Worm (Caenorhabditis elegans) whole organism, late embryonic: ENCODE data around the gene F26F2.3.

Source experiments
- C38D4.7 ChIP-seq: fragments of 200-800 bp; sonication (Bioruptor generic); optimal IDR thresholded peaks from 2 replicates; lab custom pipeline; 2018; ENCODE audit warnings: mild to moderate bottlenecking, missing genetic modification characterization, moderate library complexity, missing compliant biosample characterization
- K02D7.2 ChIP-seq: sonication (generic microtip); optimal IDR thresholded peaks from 2 replicates; lab custom pipeline; 2017; ENCODE audit warnings: mild to moderate bottlenecking, missing genetic modification characterization, missing compliant biosample characterization
- T23F11.4 ChIP-seq: fragments of 200-800 bp; sonication (Bioruptor generic); optimal IDR thresholded peaks from 2 replicates; lab custom pipeline; 2018; ENCODE audit warnings: mild to moderate bottlenecking, missing genetic modification characterization, missing compliant biosample characterization
- Y22D7AL.16 ChIP-seq: sonication (generic microtip); optimal IDR thresholded peaks from 2 replicates; lab custom pipeline; 2016; ENCODE audit warnings: missing genetic modification characterization, missing compliant biosample characterization
- ama-1 ChIP-seq: fragments of 150-350 bp; optimal IDR thresholded peaks from 2 replicates; lab custom pipeline; 2014
- ceh-18 ChIP-seq: sonication (generic microtip); optimal IDR thresholded peaks from 2 replicates; lab custom pipeline; 2016; ENCODE audit warnings: missing genetic modification characterization, missing compliant biosample characterization
- ceh-19 ChIP-seq: fragments of 200-800 bp; sonication (Bioruptor generic); optimal IDR thresholded peaks from 2 replicates; lab custom pipeline; 2018; ENCODE audit warnings: mild to moderate bottlenecking, missing genetic modification characterization, missing compliant biosample characterization
- ceh-31 ChIP-seq: sonication (generic microtip); optimal IDR thresholded peaks from 2 replicates; lab custom pipeline; 2016; ENCODE audit warnings: missing genetic modification characterization, missing compliant biosample characterization
- ceh-45 ChIP-seq: fragments of 200-800 bp; sonication (Bioruptor generic); IDR thresholded peaks from 2 replicates; pipeline ENCODE4 v1.3.6; 2022; ENCODE audit warnings: missing genetic modification reagents, missing genetic modification characterization, missing compliant biosample characterization
- ceh-6 ChIP-seq: fragments of 200-800 bp; sonication (Bioruptor generic); optimal IDR thresholded peaks from 2 replicates; lab custom pipeline; 2018; ENCODE audit warnings: mild to moderate bottlenecking, missing genetic modification characterization, missing compliant biosample characterization
- che-1 ChIP-seq: sonication (generic microtip); optimal IDR thresholded peaks from 2 replicates; lab custom pipeline; 2016; ENCODE audit warnings: mild to moderate bottlenecking, missing genetic modification characterization, missing compliant biosample characterization
- dmd-4 ChIP-seq: sonication (generic microtip); optimal IDR thresholded peaks from 2 replicates; lab custom pipeline; 2016; ENCODE audit warnings: borderline replicate concordance, missing genetic modification characterization, missing compliant biosample characterization
- dve-1 ChIP-seq: sonication (generic microtip); optimal IDR thresholded peaks from 2 replicates; lab custom pipeline; 2017; ENCODE audit warnings: antibody characterized with exemption, mild to moderate bottlenecking, missing genetic modification characterization, missing compliant biosample characterization
- elt-2 ChIP-seq: sonication (generic microtip); optimal IDR thresholded peaks from 2 replicates; lab custom pipeline; 2016; ENCODE audit warnings: missing genetic modification reagents, missing genetic modification characterization, missing compliant biosample characterization
- ets-4 ChIP-seq: sonication (generic microtip); optimal IDR thresholded peaks from 2 replicates; lab custom pipeline; 2016; ENCODE audit warnings: missing genetic modification characterization, missing compliant biosample characterization
- eyg-1 ChIP-seq: sonication (generic microtip); optimal IDR thresholded peaks from 2 replicates; lab custom pipeline; 2016; ENCODE audit warnings: missing genotype, missing genetic modification characterization, missing compliant biosample characterization
- fax-1 ChIP-seq: sonication (generic microtip); optimal IDR thresholded peaks from 2 replicates; lab custom pipeline; 2016; ENCODE audit warnings: missing genotype, missing genetic modification characterization, missing compliant biosample characterization
- fkh-10 ChIP-seq: fragments of 150-350 bp; optimal IDR thresholded peaks from 2 replicates; lab custom pipeline; 2014; ENCODE audit warnings: missing biosample characterization, missing genetic modification reagents, missing genetic modification characterization
- fkh-6 ChIP-seq: sonication (generic microtip); optimal IDR thresholded peaks from 2 replicates; lab custom pipeline; 2016; ENCODE audit warnings: missing genetic modification characterization, missing compliant biosample characterization
- hlh-13 ChIP-seq: fragments of 200-800 bp; sonication (Bioruptor generic); optimal IDR thresholded peaks from 2 replicates; lab custom pipeline; 2018; ENCODE audit warnings: mild to moderate bottlenecking, missing genetic modification characterization, missing compliant biosample characterization
- hlh-15 ChIP-seq: sonication (generic microtip); optimal IDR thresholded peaks from 2 replicates; lab custom pipeline; 2016; ENCODE audit warnings: missing genetic modification characterization, missing compliant biosample characterization
- hlh-6 ChIP-seq: sonication (generic microtip); optimal IDR thresholded peaks from 2 replicates; lab custom pipeline; 2016; ENCODE audit warnings: missing genotype, missing genetic modification characterization, missing compliant biosample characterization
- hlh-8 ChIP-seq: sonication (generic microtip); optimal IDR thresholded peaks from 2 replicates; lab custom pipeline; 2016; ENCODE audit warnings: missing genotype, missing genetic modification characterization, missing compliant biosample characterization
- lim-6 ChIP-seq: sonication (generic microtip); optimal IDR thresholded peaks from 2 replicates; lab custom pipeline; 2016; ENCODE audit warnings: missing genetic modification characterization, missing compliant biosample characterization
- lin-11 ChIP-seq: fragments of 200-800 bp; sonication (Bioruptor generic); optimal IDR thresholded peaks from 2 replicates; lab custom pipeline; 2018; ENCODE audit warnings: mild to moderate bottlenecking, missing genetic modification characterization, missing compliant biosample characterization
- mec-3 ChIP-seq: sonication (generic microtip); optimal IDR thresholded peaks from 2 replicates; lab custom pipeline; 2016; ENCODE audit warnings: borderline replicate concordance, missing genetic modification characterization, missing compliant biosample characterization
- nhr-11 ChIP-seq: fragments of 150-350 bp; optimal IDR thresholded peaks from 2 replicates; lab custom pipeline; 2014; ENCODE audit warnings: missing biosample characterization, missing genetic modification characterization
- nhr-232 ChIP-seq: sonication (generic microtip); optimal IDR thresholded peaks from 2 replicates; lab custom pipeline; 2016; ENCODE audit warnings: missing genetic modification characterization, missing compliant biosample characterization
- odd-2 ChIP-seq: sonication (generic microtip); optimal IDR thresholded peaks from 2 replicates; lab custom pipeline; 2017; ENCODE audit warnings: antibody characterized with exemption, mild to moderate bottlenecking, missing genetic modification characterization, missing compliant biosample characterization
- pat-9 ChIP-seq: fragments of 200-800 bp; sonication (Bioruptor generic); optimal IDR thresholded peaks from 2 replicates; lab custom pipeline; 2018; ENCODE audit warnings: mild to moderate bottlenecking, missing genetic modification characterization, moderate library complexity, missing compliant biosample characterization
- pha-2 ChIP-seq: sonication (generic microtip); optimal IDR thresholded peaks from 2 replicates; lab custom pipeline; 2017; ENCODE audit warnings: mild to moderate bottlenecking, missing genetic modification characterization, missing compliant biosample characterization
- pha-4 ChIP-seq: fragments of 150-350 bp; optimal IDR thresholded peaks from 2 replicates; lab custom pipeline; 2018; ENCODE audit warnings: missing biosample characterization, missing genetic modification reagents, missing genetic modification characterization
- ref-2 ChIP-seq: sonication (generic microtip); optimal IDR thresholded peaks from 2 replicates; lab custom pipeline; 2016; ENCODE audit warnings: missing genetic modification characterization, missing compliant biosample characterization
- rnt-1 ChIP-seq: sonication (generic microtip); optimal IDR thresholded peaks from 2 replicates; lab custom pipeline; 2016; ENCODE audit warnings: missing genetic modification characterization, missing compliant biosample characterization
- sdc-2 ChIP-seq: sonication (generic microtip); optimal IDR thresholded peaks from 2 replicates; lab custom pipeline; 2016; ENCODE audit warnings: missing genotype, missing genetic modification characterization, missing compliant biosample characterization
- sox-2 ChIP-seq: fragments of 200-800 bp; sonication (Bioruptor generic); IDR thresholded peaks from 2 replicates; pipeline ENCODE4 v1.3.6; 2022; ENCODE audit warnings: missing genetic modification reagents, missing genetic modification characterization, missing compliant biosample characterization
- sox-4 ChIP-seq: sonication (generic microtip); optimal IDR thresholded peaks from 2 replicates; lab custom pipeline; 2017; ENCODE audit warnings: mild to moderate bottlenecking, missing genetic modification characterization, inconsistent platforms, missing compliant biosample characterization
- tbx-7 ChIP-seq: sonication (generic microtip); optimal IDR thresholded peaks from 2 replicates; lab custom pipeline; 2016; ENCODE audit warnings: missing genotype, missing genetic modification characterization, missing compliant biosample characterization
- ttx-3 ChIP-seq: sonication (generic microtip); optimal IDR thresholded peaks from 2 replicates; lab custom pipeline; 2016; ENCODE audit warnings: missing genetic modification reagents, missing genetic modification characterization, missing compliant biosample characterization
- unc-42 ChIP-seq: sonication (generic microtip); optimal IDR thresholded peaks from 2 replicates; lab custom pipeline; 2016; ENCODE audit warnings: missing genotype, missing genetic modification characterization, missing compliant biosample characterization
- unc-86 ChIP-seq: sonication (generic microtip); optimal IDR thresholded peaks from 2 replicates; lab custom pipeline; 2016; ENCODE audit warnings: missing genetic modification characterization, missing compliant biosample characterization
- ztf-16 ChIP-seq: sonication (generic microtip); optimal IDR thresholded peaks from 2 replicates; lab custom pipeline; 2017; ENCODE audit warnings: missing genetic modification characterization, missing compliant biosample characterization

F26F2.3 gene

DNA sequence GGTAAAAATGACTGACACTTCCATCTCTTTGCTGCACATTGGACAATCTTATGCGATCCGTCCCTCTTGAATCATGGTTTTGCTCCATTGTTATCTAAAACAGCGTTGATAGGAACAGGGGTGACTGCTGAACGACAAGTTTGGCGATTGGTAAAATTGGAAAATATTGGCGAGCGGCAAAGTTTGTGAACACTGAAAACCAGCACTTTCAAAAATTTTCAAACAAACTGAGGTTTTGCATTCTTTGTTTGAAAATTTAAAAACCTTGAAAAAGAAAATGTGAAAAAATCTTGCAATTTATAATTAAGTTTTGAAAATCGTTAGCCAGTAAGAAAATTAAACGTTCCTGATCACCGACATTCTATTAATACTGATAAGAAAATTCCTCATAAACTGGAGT, at the start of gene F26F2.3:
Gene F26F2.3 (minus strand): TSS at position 101 of the 400 bp plus-strand sequence.
- no peak for TF ChIP-seq hlh-15 (tag; lab: Kevin White, UChicago)
- TF ChIP-seq hlh-13 (GFP tag; lab: Kevin White, UChicago): no peak
- TF ChIP-seq nhr-11: no peak
- TF ChIP-seq rnt-1 (tag; lab: Kevin White, UChicago): no peak
- TF ChIP-seq Y22D7AL.16 (tag; lab: Kevin White, UChicago): no peak
- TF ChIP-seq fax-1: no peak
- no peak for TF ChIP-seq ceh-45 (GFP tag; lab: Robert Waterston, UW)
- no peak for TF ChIP-seq ama-1 (lab: Kevin White, UChicago)
- no peak for TF ChIP-seq K02D7.2
- no peak for TF ChIP-seq ceh-31 (tag; lab: Kevin White, UChicago)
- TF ChIP-seq pat-9: no peak
- no peak for TF ChIP-seq odd-2 (tag; lab: Kevin White, UChicago)
- TF ChIP-seq ttx-3 (tag; lab: Kevin White, UChicago): no peak
- no peak for TF ChIP-seq unc-86 (tag; lab: Kevin White, UChicago)
- TF ChIP-seq dve-1: no peak
- no peak for TF ChIP-seq fkh-10 (GFP tag; lab: Kevin White, UChicago)
- no peak for TF ChIP-seq hlh-8 (tag; lab: Kevin White, UChicago)
- no peak for TF ChIP-seq ets-4 (tag; lab: Kevin White, UChicago)
- no peak for TF ChIP-seq fkh-6
- TF ChIP-seq ceh-6 (GFP tag; lab: Kevin White, UChicago): no peak

DNA sequence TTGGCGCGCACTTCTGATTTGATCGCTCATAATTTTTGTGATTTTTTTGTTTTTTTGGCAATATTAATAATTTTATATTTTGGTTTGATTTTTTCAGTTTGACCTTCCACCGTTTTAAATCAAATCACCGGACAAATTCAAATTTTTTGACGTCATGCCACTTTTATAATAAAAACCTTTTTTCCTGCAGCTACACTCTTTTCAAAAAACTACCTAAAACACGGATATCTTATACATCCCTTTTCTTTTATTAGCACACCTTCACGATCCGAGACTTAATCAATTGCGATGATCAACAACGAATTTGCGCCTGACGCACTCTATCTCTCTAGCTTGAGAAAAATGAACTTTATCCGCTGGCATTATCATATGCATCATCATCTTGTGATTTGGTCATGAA, 43.1 kb upstream of the F26F2.3 start, which contains the start of gene grd-2:
Gene grd-2 (plus strand): TSS at position 301 of the 400 bp plus-strand sequence.
- TF ChIP-seq che-1 (tag; lab: Kevin White, UChicago): no peak
- no peak for TF ChIP-seq elt-2 (tag; lab: Kevin White, UChicago)
- no peak for TF ChIP-seq fkh-6
- TF ChIP-seq ceh-19 (GFP tag; lab: Kevin White, UChicago): no peak
- no peak for TF ChIP-seq Y22D7AL.16 (tag; lab: Kevin White, UChicago)
- TF ChIP-seq mec-3 (tag; lab: Kevin White, UChicago): no peak

DNA sequence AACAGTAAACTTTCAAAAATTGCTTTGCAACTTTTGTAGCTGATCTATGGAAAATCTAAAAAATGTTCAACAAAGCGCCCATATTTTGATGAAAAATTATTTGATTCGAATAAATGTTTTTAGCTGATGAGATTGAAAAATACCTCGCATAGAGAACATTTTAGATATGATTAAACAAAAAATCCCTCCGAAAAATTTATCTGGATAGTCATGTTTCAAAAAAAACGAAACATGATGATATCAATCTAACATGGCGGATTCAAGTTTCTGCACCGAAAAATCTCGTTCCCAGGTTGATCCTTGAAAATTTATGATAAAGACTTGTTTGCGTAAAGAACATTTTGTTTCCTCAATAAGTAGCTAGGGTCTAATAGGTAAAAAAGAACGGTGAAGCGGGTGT, 42.3 kb upstream of the F26F2.3 start, which contains the start of gene ttr-12:
Gene ttr-12 (minus strand): TSS at position 101 of the 400 bp plus-strand sequence.
- no peak for TF ChIP-seq ceh-45 (GFP tag; lab: Robert Waterston, UW)
- no peak for TF ChIP-seq T23F11.4 (GFP tag; lab: Kevin White, UChicago)
- no peak for TF ChIP-seq ztf-16 (tag; lab: Kevin White, UChicago)
- TF ChIP-seq pha-4 (tag; lab: Kevin White, UChicago): no peak
- no peak for TF ChIP-seq fkh-10 (GFP tag; lab: Kevin White, UChicago)

DNA sequence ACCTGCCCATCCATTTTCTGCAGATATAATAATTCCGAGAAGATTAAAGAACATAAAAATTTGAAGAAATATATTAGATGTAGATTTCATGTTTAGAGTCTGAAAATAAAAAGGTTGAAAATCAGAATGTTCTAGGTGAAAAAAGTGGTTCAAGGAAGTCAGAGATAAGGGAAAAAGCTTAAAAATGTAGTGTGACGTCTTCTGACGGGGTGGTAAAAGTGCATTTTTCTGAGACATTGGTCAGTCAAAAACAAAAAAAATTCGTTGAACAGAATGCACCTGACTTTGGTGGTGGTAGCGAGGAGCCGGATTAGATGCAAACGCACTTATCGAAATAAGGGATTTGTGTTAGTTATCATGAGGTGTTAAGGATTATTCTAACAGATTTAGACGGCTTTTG, 40.3 kb upstream of the F26F2.3 start, which contains the start of gene F46B3.23:
Gene F46B3.23 (minus strand): TSS at position 101 of the 400 bp plus-strand sequence.
- TF ChIP-seq lim-6 (tag; lab: Kevin White, UChicago): no peak
- no peak for TF ChIP-seq pha-4 (tag; lab: Kevin White, UChicago)
- no peak for TF ChIP-seq C38D4.7 (GFP tag; lab: Kevin White, UChicago)
- no peak for TF ChIP-seq che-1 (tag; lab: Kevin White, UChicago)
- no peak for TF ChIP-seq pha-2 (tag; lab: Kevin White, UChicago)
- TF ChIP-seq ceh-18 (tag; lab: Kevin White, UChicago): no peak
- TF ChIP-seq unc-42: no peak
- no peak for TF ChIP-seq ref-2 (tag; lab: Kevin White, UChicago)
- no peak for TF ChIP-seq unc-86 (tag; lab: Kevin White, UChicago)
- TF ChIP-seq nhr-232: no peak
- TF ChIP-seq sox-4 (tag; lab: Kevin White, UChicago): no peak
- no peak for TF ChIP-seq hlh-6 (tag; lab: Kevin White, UChicago)
- TF ChIP-seq sdc-2 (tag; lab: Kevin White, UChicago): no peak
- TF ChIP-seq tbx-7 (tag; lab: Kevin White, UChicago): no peak
- no peak for TF ChIP-seq lin-11 (tag; lab: Kevin White, UChicago)
- TF ChIP-seq dmd-4 (tag; lab: Kevin White, UChicago): no peak
- no peak for TF ChIP-seq fkh-6
- no peak for TF ChIP-seq ceh-19 (GFP tag; lab: Kevin White, UChicago)
- TF ChIP-seq eyg-1 (tag; lab: Kevin White, UChicago): no peak
- no peak for TF ChIP-seq sox-2 (GFP tag; lab: Robert Waterston, UW)
